Fruit fly (Drosophila melanogaster): ENCODE measurements around the gene CaMKI.

dm6 chr4:483646-484045 is 38.3 kb downstream of the CaMKI start:
- no peak for TF ChIP-seq Myc (optimal IDR thresholded peaks at IDR 0.05)
- no peak for TF ChIP-seq ttk (optimal IDR thresholded peaks at IDR 0.05)
- TF ChIP-seq Sin3A (optimal IDR thresholded peaks at IDR 0.05): no peak
- TF ChIP-seq psq (optimal IDR thresholded peaks at IDR 0.05): no peak

Data from Kc167 (cell line).